Fruit fly (Drosophila melanogaster) whole organism, adult: ENCODE data around the gene Hs6st.

ENCODE experiments used
- CG1620 ChIP-seq: fragments of 200-800 bp; sonication (Bioruptor generic); optimal IDR thresholded peaks from 2 replicates; lab custom pipeline; 2016; ENCODE audit warnings: missing biosample characterization, missing genetic modification characterization
- Mnt ChIP-seq: fragments of 200-800 bp; sonication (Bioruptor generic); optimal IDR thresholded peaks from 2 replicates; lab custom pipeline; 2016; ENCODE audit warnings: missing biosample characterization, mild to moderate bottlenecking, missing genetic modification characterization
- cic ChIP-seq: fragments of 200-800 bp; sonication (Bioruptor generic); optimal IDR thresholded peaks from 2 replicates; lab custom pipeline; 2017; ENCODE audit warnings: missing biosample characterization, mild to moderate bottlenecking, missing genetic modification characterization, moderate library complexity
- cnc ChIP-seq, 2 experiments: fragments of >200 bp; optimal IDR thresholded peaks; 2 replicates each; lab custom pipeline; 2017
- kay ChIP-seq: fragments of 200-800 bp; sonication (Bioruptor generic); peaks from one replicate; lab custom pipeline; 2016; ENCODE audit warnings: missing biosample characterization, missing genetic modification characterization, borderline replicate concordance
- ovo ChIP-seq: fragments of 200-800 bp; sonication (Bioruptor generic); optimal IDR thresholded peaks from 2 replicates; lab custom pipeline; 2016; ENCODE audit warnings: missing biosample characterization, missing genetic modification characterization

- no peak for TF ChIP-seq cnc (optimal IDR thresholded peaks at IDR 0.05; lab: Kevin White, UChicago)
- no peak for TF ChIP-seq CG1620 (GFP tag; lab: Kevin White, UChicago)
- TF ChIP-seq Mnt (GFP tag; lab: Kevin White, UChicago): no peak
- no peak for TF ChIP-seq cic
- TF ChIP-seq kay: no peak
- TF ChIP-seq ovo (GFP tag; lab: Kevin White, UChicago): no peak
Measured at dm6 chr3R:20013404-20013922, 5.2 kb upstream of the Hs6st start, which contains the start of the genes CG17190 and CG4836.
